Fruit fly (Drosophila melanogaster) whole organism, embryonic: Measurements from ENCODE around the gene GstD8.
A peak's percentile ranks its signal among the peaks of the same experiment; 100 is the strongest.

Experiments
- Aef1 ChIP-seq: fragments of 200-800 bp; sonication (Bioruptor generic); IDR thresholded peaks from 3 replicates; pipeline ENCODE4 v1.3.6; 2022; ENCODE audit warnings: missing biosample characterization, missing genetic modification characterization
- Asciz ChIP-seq: fragments of 200-800 bp; sonication (Bioruptor generic); optimal IDR thresholded peaks from 2 replicates; lab custom pipeline; 2017; ENCODE audit warnings: missing biosample characterization, mild to moderate bottlenecking, missing genetic modification characterization, missing genetic modification reagents
- Bgb ChIP-seq: fragments of 200-800 bp; sonication (Bioruptor generic); IDR thresholded peaks from 2 replicates; pipeline ENCODE4 v1.3.6; 2022; ENCODE audit warnings: missing biosample characterization, missing genetic modification characterization; ENCODE audit not compliant: partially characterized antibody
- C15 ChIP-seq: fragments of 200-800 bp; sonication (Bioruptor generic); IDR thresholded peaks from 3 replicates; pipeline ENCODE4 v1.3.6; 2022; ENCODE audit warnings: missing biosample characterization, missing genetic modification characterization
- CG10267 ChIP-seq: fragments of 200-800 bp; sonication (Bioruptor generic); optimal IDR thresholded peaks from 2 replicates; lab custom pipeline; 2018; ENCODE audit warnings: missing biosample characterization, mild to moderate bottlenecking, missing genetic modification characterization, moderate library complexity
- CG10959 ChIP-seq: fragments of 200-800 bp; sonication (Bioruptor generic); IDR thresholded peaks from 2 replicates; pipeline ENCODE4 v1.3.6; 2022; ENCODE audit warnings: missing biosample characterization, missing genetic modification characterization
- CG12104 ChIP-seq: fragments of 200-800 bp; sonication (Bioruptor generic); optimal IDR thresholded peaks from 3 replicates; lab custom pipeline; 2016; ENCODE audit warnings: missing biosample characterization, missing genetic modification characterization
- CG1233 ChIP-seq: fragments of 200-800 bp; sonication (Bioruptor generic); optimal IDR thresholded peaks from 4 replicates; lab custom pipeline; 2018; ENCODE audit warnings: missing biosample characterization, mild to moderate bottlenecking, missing genetic modification characterization
- CG13123 ChIP-seq: fragments of 200-800 bp; sonication (Bioruptor generic); optimal IDR thresholded peaks from 2 replicates; lab custom pipeline; 2016; ENCODE audit warnings: missing biosample characterization, missing genetic modification characterization
- CG13287 ChIP-seq: fragments of 200-800 bp; sonication (Bioruptor generic); IDR thresholded peaks from 2 replicates; pipeline ENCODE4 v1.3.6; 2022; ENCODE audit warnings: missing biosample characterization, missing genetic modification characterization; ENCODE audit not compliant: partially characterized antibody
- CG1602 ChIP-seq: fragments of 200-800 bp; sonication (Bioruptor generic); optimal IDR thresholded peaks from 3 replicates; lab custom pipeline; 2016; ENCODE audit warnings: missing biosample characterization, missing genetic modification characterization
- CG16813 ChIP-seq: fragments of 200-800 bp; sonication (Bioruptor generic); IDR thresholded peaks from 3 replicates; pipeline ENCODE4 v1.3.6; 2022; ENCODE audit warnings: missing biosample characterization, missing genetic modification characterization; ENCODE audit not compliant: partially characterized antibody
- CG2712 ChIP-seq: fragments of 200-800 bp; optimal IDR thresholded peaks from 3 replicates; lab custom pipeline; 2019; ENCODE audit warnings: missing biosample characterization, mild to moderate bottlenecking, missing genetic modification characterization, moderate library complexity
- CG31441 ChIP-seq: fragments of 200-800 bp; sonication (Bioruptor generic); IDR thresholded peaks from 2 replicates; pipeline ENCODE4 v1.3.6; 2022; ENCODE audit warnings: missing biosample characterization, missing genetic modification characterization
- CG32532 ChIP-seq: fragments of 200-800 bp; sonication (Bioruptor generic); IDR thresholded peaks from 2 replicates; pipeline ENCODE4 v1.3.6; 2022; ENCODE audit warnings: missing biosample characterization, missing genetic modification characterization
- CG3726 ChIP-seq: fragments of 200-800 bp; sonication (Bioruptor generic); IDR thresholded peaks from 3 replicates; pipeline ENCODE4, ENCODE4 v1.3.6; 2022; ENCODE audit warnings: missing biosample characterization, missing genetic modification characterization
- CG3847 ChIP-seq: fragments of 200-800 bp; sonication (Bioruptor generic); IDR thresholded peaks from 2 replicates; pipeline ENCODE4 v1.3.6; 2022; ENCODE audit warnings: missing biosample characterization, missing genetic modification characterization
- CG4730 ChIP-seq: fragments of 200-800 bp; sonication (Bioruptor generic); IDR thresholded peaks from 2 replicates; pipeline ENCODE4 v1.3.6; 2022; ENCODE audit warnings: missing biosample characterization, missing genetic modification characterization
- CG5245 ChIP-seq: fragments of 200-800 bp; sonication (Bioruptor generic); optimal IDR thresholded peaks from 3 replicates; lab custom pipeline; 2016; ENCODE audit warnings: missing biosample characterization, missing genetic modification characterization
- CG5953 ChIP-seq: fragments of 200-800 bp; sonication (Bioruptor generic); IDR thresholded peaks from 2 replicates; pipeline ENCODE4 v1.3.6; 2022; ENCODE audit warnings: missing biosample characterization, missing genetic modification characterization
- CG6175 ChIP-seq: fragments of 200-800 bp; sonication (Bioruptor generic); IDR thresholded peaks from 3 replicates; pipeline ENCODE4 v1.3.6; 2022; ENCODE audit warnings: missing biosample characterization, missing genetic modification characterization
- CG6654 ChIP-seq: fragments of 200-800 bp; sonication (Bioruptor generic); optimal IDR thresholded peaks from 2 replicates; lab custom pipeline; 2017; ENCODE audit warnings: missing biosample characterization, mild to moderate bottlenecking, missing genetic modification characterization
- CG6765 ChIP-seq: fragments of 200-800 bp; sonication (Bioruptor generic); optimal IDR thresholded peaks from 3 replicates; lab custom pipeline; 2017; ENCODE audit warnings: missing biosample characterization, mild to moderate bottlenecking, missing genetic modification characterization
- CG7357 ChIP-seq: fragments of 200-800 bp; sonication (Bioruptor generic); IDR thresholded peaks from 3 replicates; pipeline ENCODE4 v1.3.6; 2022; ENCODE audit warnings: missing biosample characterization, missing genetic modification characterization
- CG8359 ChIP-seq: fragments of 200-800 bp; sonication (Bioruptor generic); optimal IDR thresholded peaks from 2 replicates; lab custom pipeline; 2017; ENCODE audit warnings: missing biosample characterization, mild to moderate bottlenecking, missing genetic modification characterization, borderline replicate concordance
- CG9876 ChIP-seq: fragments of 200-800 bp; sonication (Bioruptor generic); optimal IDR thresholded peaks from 2 replicates; lab custom pipeline; 2016; ENCODE audit warnings: missing biosample characterization, missing genetic modification characterization
- CTCF ChIP-seq: fragments of 200-800 bp; sonication (Bioruptor generic); optimal IDR thresholded peaks from 2 replicates; lab custom pipeline; 2017; ENCODE audit warnings: missing biosample characterization, mild to moderate bottlenecking, missing genetic modification characterization, moderate library complexity
- Dfd ChIP-seq, 2 experiments: fragments of >200 bp; optimal IDR thresholded peaks; 2 replicates each; lab custom pipeline; 2017; ENCODE audit warnings: missing biosample characterization in 2 of 2, missing genetic modification characterization in 2 of 2
- Dp ChIP-seq: fragments of 200-800 bp; sonication (Bioruptor generic); optimal IDR thresholded peaks from 2 replicates; lab custom pipeline; 2018; ENCODE audit warnings: missing biosample characterization, mild to moderate bottlenecking, missing genetic modification characterization, moderate library complexity
- Hr39 ChIP-seq: fragments of >200 bp; optimal IDR thresholded peaks from 2 replicates; lab custom pipeline; 2017
- Kr ChIP-seq: fragments of 200-800 bp; sonication (Bioruptor generic); optimal IDR thresholded peaks from 2 replicates; lab custom pipeline; 2017; ENCODE audit warnings: missing biosample characterization, mild to moderate bottlenecking, missing genetic modification characterization
- Sin3A ChIP-seq: fragments of >200 bp; optimal IDR thresholded peaks from 2 replicates; lab custom pipeline; 2018
- amos ChIP-seq: fragments of 200-800 bp; sonication (Bioruptor generic); IDR thresholded peaks from 2 replicates; pipeline ENCODE4 v1.3.6; 2022; ENCODE audit warnings: missing biosample characterization, missing genetic modification characterization; ENCODE audit not compliant: partially characterized antibody
- ap ChIP-seq: fragments of 200-800 bp; sonication (Bioruptor generic); IDR thresholded peaks from 2 replicates; pipeline ENCODE4 v1.3.6; 2022; ENCODE audit warnings: missing biosample characterization, missing genetic modification characterization
- dmrt11E ChIP-seq: fragments of 200-800 bp; sonication (Bioruptor generic); optimal IDR thresholded peaks from 3 replicates; lab custom pipeline; 2018; ENCODE audit warnings: missing biosample characterization, mild to moderate bottlenecking, missing genetic modification characterization, moderate library complexity
- emc ChIP-seq: fragments of 200-800 bp; sonication (Bioruptor generic); optimal IDR thresholded peaks from 2 replicates; lab custom pipeline; 2016; ENCODE audit warnings: missing biosample characterization, missing genetic modification characterization
- ems ChIP-seq: fragments of 200-800 bp; sonication (Bioruptor generic); optimal IDR thresholded peaks from 3 replicates; lab custom pipeline; 2016; ENCODE audit warnings: missing biosample characterization, missing genetic modification characterization
- ftz-f1 ChIP-seq: fragments of 200-800 bp; sonication (Bioruptor generic); optimal IDR thresholded peaks from 2 replicates; lab custom pipeline; 2016; ENCODE audit warnings: missing biosample characterization, missing genetic modification characterization
- fu2 ChIP-seq: fragments of 200-800 bp; sonication (Bioruptor generic); optimal IDR thresholded peaks from 2 replicates; lab custom pipeline; 2016; ENCODE audit warnings: missing biosample characterization, missing genetic modification characterization
- inv ChIP-seq: fragments of 200-800 bp; sonication (Bioruptor generic); IDR thresholded peaks from 2 replicates; pipeline ENCODE4 v1.3.6; 2022; ENCODE audit warnings: missing biosample characterization, missing genetic modification characterization; ENCODE audit not compliant: partially characterized antibody
- knrl ChIP-seq: fragments of 200-800 bp; sonication (Bioruptor generic); IDR thresholded peaks from 3 replicates; pipeline ENCODE4 v1.3.6; 2022; ENCODE audit warnings: missing biosample characterization, missing genetic modification characterization; ENCODE audit not compliant: partially characterized antibody
- lbe ChIP-seq: fragments of 200-800 bp; sonication (Bioruptor generic); optimal IDR thresholded peaks from 2 replicates; lab custom pipeline; 2016; ENCODE audit warnings: missing biosample characterization, mild to moderate bottlenecking, missing genetic modification characterization
- nau ChIP-seq: fragments of 200-800 bp; sonication (Bioruptor generic); optimal IDR thresholded peaks from 3 replicates; lab custom pipeline; 2017; ENCODE audit warnings: missing biosample characterization, mild to moderate bottlenecking, missing genetic modification characterization, missing genetic modification reagents
- pros ChIP-seq: fragments of 200-800 bp; sonication (Bioruptor generic); optimal IDR thresholded peaks from 3 replicates; lab custom pipeline; 2019; ENCODE audit warnings: missing biosample characterization, mild to moderate bottlenecking, missing genetic modification characterization, moderate library complexity
- sc ChIP-seq, 3 experiments: fragments of >200 bp in 2 of 3; fragments of 200-800 bp in 1 of 3; sonication (Bioruptor generic) in 1 of 3; optimal IDR thresholded peaks; 2 replicates in 2 of 3; 3 replicates in 1 of 3; lab custom pipeline; 2017; ENCODE audit warnings: mild to moderate bottlenecking in 1 of 3, missing biosample characterization in 1 of 3, missing genetic modification characterization in 1 of 3, missing genetic modification reagents in 1 of 3
- shn ChIP-seq: fragments of 200-800 bp; sonication (Bioruptor generic); optimal IDR thresholded peaks from 3 replicates; lab custom pipeline; 2016; ENCODE audit warnings: missing biosample characterization, missing genetic modification characterization
- slbo ChIP-seq: fragments of 200-800 bp; sonication (Bioruptor generic); IDR thresholded peaks from 2 replicates; pipeline ENCODE4 v1.3.6; 2022; ENCODE audit warnings: missing biosample characterization, missing genetic modification characterization
- so ChIP-seq: fragments of 200-800 bp; sonication (Bioruptor generic); IDR thresholded peaks from 3 replicates; pipeline ENCODE4 v1.3.6; 2022; ENCODE audit warnings: missing biosample characterization, missing genetic modification characterization
- ssp ChIP-seq: fragments of 200-800 bp; sonication (Bioruptor generic); IDR thresholded peaks from 2 replicates; pipeline ENCODE4 v1.3.6; 2022; ENCODE audit warnings: missing biosample characterization, missing genetic modification characterization
- stc ChIP-seq: fragments of 200-800 bp; sonication (Bioruptor generic); IDR thresholded peaks from 2 replicates; pipeline ENCODE4 v1.3.6; 2022; ENCODE audit warnings: missing biosample characterization, missing genetic modification characterization
- stwl ChIP-seq: fragments of 200-800 bp; sonication (Bioruptor generic); optimal IDR thresholded peaks from 3 replicates; lab custom pipeline; 2018; ENCODE audit warnings: missing biosample characterization, mild to moderate bottlenecking, missing genetic modification characterization, moderate library complexity
- twi ChIP-seq: fragments of 200-800 bp; optimal IDR thresholded peaks from 2 replicates; lab custom pipeline; 2019; ENCODE audit warnings: missing biosample characterization, mild to moderate bottlenecking, missing genetic modification characterization, moderate library complexity
- zen ChIP-seq: fragments of 200-800 bp; sonication (Bioruptor generic); optimal IDR thresholded peaks from 3 replicates; lab custom pipeline; 2018; ENCODE audit warnings: missing biosample characterization, mild to moderate bottlenecking, missing genetic modification characterization, moderate library complexity

Gene GstD8

DNA sequence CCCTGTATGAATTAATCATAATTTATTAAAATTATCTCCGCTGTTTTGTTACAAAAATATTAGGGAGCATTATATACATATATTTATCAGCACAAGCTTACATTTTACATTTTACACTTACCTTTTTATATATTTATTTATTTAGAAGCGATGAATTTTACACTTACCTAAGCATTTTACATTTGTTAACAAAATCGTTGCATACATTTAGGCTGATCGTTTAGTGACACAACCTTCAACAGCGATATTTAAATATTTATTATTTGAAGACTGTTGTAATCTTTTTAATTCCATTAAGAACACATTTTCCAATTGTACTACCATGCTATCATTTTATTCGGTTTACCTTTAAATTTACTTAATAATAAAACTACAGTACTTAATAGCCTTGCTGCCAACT lies 4.0 kb downstream of the GstD8 start:
- no peak for TF ChIP-seq sc (optimal IDR thresholded peaks at IDR 0.05; lab: Kevin White, UChicago)
- no peak for TF ChIP-seq sc (GFP tag; optimal IDR thresholded peaks at IDR 0.05; lab: Kevin White, UChicago)
- TF ChIP-seq Aef1 (GFP tag; lab: Robert Waterston, UW) = no peak
- TF ChIP-seq Dp = no peak
- TF ChIP-seq Dfd (GFP tag; optimal IDR thresholded peaks at IDR 0.05; lab: Kevin White, UChicago) = no peak
- TF ChIP-seq emc (GFP tag; lab: Kevin White, UChicago) = no peak
- TF ChIP-seq inv (GFP tag; lab: Robert Waterston, UW) = no peak
- TF ChIP-seq Hr39 (lab: Kevin White, UChicago) = no peak
- no peak for TF ChIP-seq Asciz
- TF ChIP-seq knrl = peak; percentile 27; the same call in 1 of the 3 replicates
- TF ChIP-seq CG6765 (GFP tag; lab: Kevin White, UChicago) = no peak
- TF ChIP-seq CTCF (GFP tag; lab: Kevin White, UChicago) = peak; percentile 71
- TF ChIP-seq CG4730 (GFP tag; lab: Robert Waterston, UW) = no peak
- TF ChIP-seq lbe (GFP tag; lab: Kevin White, UChicago) = no peak
- no peak for TF ChIP-seq CG1602 (GFP tag; lab: Kevin White, UChicago)
- TF ChIP-seq stc = no peak
- TF ChIP-seq Bgb (GFP tag; lab: Robert Waterston, UW) = peak; percentile 20; the same call in 1 of the 2 replicates
- TF ChIP-seq dmrt11E (tag; lab: Kevin White, UChicago) = no peak
- TF ChIP-seq CG8359 (GFP tag; lab: Kevin White, UChicago) = no peak
- TF ChIP-seq fu2 = no peak
- TF ChIP-seq pros (GFP tag; lab: Kevin White, UChicago) = no peak
- no peak for TF ChIP-seq twi
- no peak for TF ChIP-seq zen (tag; lab: Kevin White, UChicago)
- TF ChIP-seq CG31441 (GFP tag; lab: Robert Waterston, UW) = no peak
- TF ChIP-seq CG5245 (GFP tag; lab: Kevin White, UChicago) = no peak
- TF ChIP-seq CG3726 (GFP tag; lab: Robert Waterston, UW) = no peak
- TF ChIP-seq ftz-f1 (GFP tag; lab: Kevin White, UChicago) = no peak
- peak; percentile 21; the same call in 1 of the 2 replicates for TF ChIP-seq CG13287
- no peak for TF ChIP-seq ssp (GFP tag; lab: Robert Waterston, UW)
- TF ChIP-seq CG3847 = no peak
- TF ChIP-seq CG5953 = no peak
- TF ChIP-seq ap (GFP tag; lab: Robert Waterston, UW) = no peak
- no peak for TF ChIP-seq CG10267
- peak; percentile 39 for TF ChIP-seq stwl (tag; lab: Kevin White, UChicago)
- no peak for TF ChIP-seq CG6175 (GFP tag; lab: Robert Waterston, UW)
- TF ChIP-seq CG2712 (tag; lab: Kevin White, UChicago) = no peak
- TF ChIP-seq nau (GFP tag; lab: Kevin White, UChicago) = no peak
- no peak for TF ChIP-seq CG6654 (GFP tag; lab: Kevin White, UChicago)
- TF ChIP-seq CG13123 (GFP tag; lab: Kevin White, UChicago) = no peak
- no peak for TF ChIP-seq CG12104 (GFP tag; lab: Kevin White, UChicago)
- TF ChIP-seq CG9876 (GFP tag; lab: Kevin White, UChicago) = no peak
- no peak for TF ChIP-seq ems
- TF ChIP-seq CG10959 (GFP tag; lab: Robert Waterston, UW) = no peak
- TF ChIP-seq Kr = no peak
- peak; percentile 31; the same call in 1 of the 3 replicates for TF ChIP-seq CG16813 (GFP tag; lab: Robert Waterston, UW)
- TF ChIP-seq slbo = no peak
- no peak for TF ChIP-seq CG7357 (GFP tag; lab: Robert Waterston, UW)
- TF ChIP-seq amos (GFP tag; lab: Robert Waterston, UW) = peak; percentile 60
- TF ChIP-seq shn (GFP tag; lab: Kevin White, UChicago) = no peak
- TF ChIP-seq so (GFP tag; lab: Robert Waterston, UW) = no peak
- no peak for TF ChIP-seq CG32532 (GFP tag; lab: Robert Waterston, UW)
- no peak for TF ChIP-seq C15 (GFP tag; lab: Robert Waterston, UW)
- no peak for TF ChIP-seq CG1233 (GFP tag; lab: Kevin White, UChicago)
- TF ChIP-seq Sin3A (lab: Kevin White, UChicago) = no peak
